Fruit fly (Drosophila melanogaster): ENCODE measurements around the gene CG16972.

CG16972 gene

DNA sequence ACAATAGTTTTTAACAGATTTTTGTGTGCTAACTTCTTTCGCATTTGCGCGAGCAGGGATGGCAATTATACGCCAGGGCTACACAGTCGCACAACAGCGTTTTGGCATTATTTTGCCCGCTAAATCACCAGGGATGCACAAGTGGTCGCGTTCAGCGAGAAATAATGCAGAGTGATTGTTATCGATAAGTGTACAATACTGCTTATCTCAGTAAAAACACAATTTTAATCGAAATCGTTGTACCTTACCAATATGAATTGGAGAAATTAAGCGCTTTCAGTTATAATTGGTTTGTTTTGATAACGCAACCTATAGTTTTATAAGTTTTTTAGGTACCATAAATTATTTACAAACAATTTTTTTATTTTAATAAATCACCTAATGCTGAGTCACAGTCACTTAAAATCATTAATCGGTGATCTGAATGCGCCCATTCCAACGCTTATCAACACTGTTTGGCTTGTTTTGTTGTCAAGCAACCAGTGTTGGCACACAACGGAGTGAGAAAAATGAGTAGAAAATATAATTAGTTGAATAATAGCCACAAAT is 26.3 kb downstream of the CG16972 start, which contains the start of the genes Sfmbt and CG5439 (continued):
- TF ChIP-seq CG32006 (GFP tag; optimal IDR thresholded peaks at IDR 0.05) (no peak), OdsH (GFP tag; optimal IDR thresholded peaks at IDR 0.05) (no peak), net (GFP tag; optimal IDR thresholded peaks at IDR 0.05) (no peak), CG8632 (GFP tag; optimal IDR thresholded peaks at IDR 0.05) (no peak), CG10631 (GFP tag; optimal IDR thresholded peaks at IDR 0.05) (peak; percentile 85), CG3032 (tag; optimal IDR thresholded peaks at IDR 0.05) (peak; percentile 79), fd85E (GFP tag; optimal IDR thresholded peaks at IDR 0.05) (no peak), CG6276 (GFP tag; optimal IDR thresholded peaks at IDR 0.05) (no peak), Smox (GFP tag; optimal IDR thresholded peaks at IDR 0.05) (no peak), Blimp-1 (GFP tag; optimal IDR thresholded peaks at IDR 0.05) (no peak), spab (GFP tag; optimal IDR thresholded peaks at IDR 0.05) (no peak), CG6808 (GFP tag; optimal IDR thresholded peaks at IDR 0.05) (no peak), CG9139 (GFP tag; optimal IDR thresholded peaks at IDR 0.05) (no peak), CG3919 (GFP tag; optimal IDR thresholded peaks at IDR 0.05) (no peak), acj6 (GFP tag; optimal IDR thresholded peaks at IDR 0.05) (peak; percentile 78), svp (GFP tag) (no peak)

DNA sequence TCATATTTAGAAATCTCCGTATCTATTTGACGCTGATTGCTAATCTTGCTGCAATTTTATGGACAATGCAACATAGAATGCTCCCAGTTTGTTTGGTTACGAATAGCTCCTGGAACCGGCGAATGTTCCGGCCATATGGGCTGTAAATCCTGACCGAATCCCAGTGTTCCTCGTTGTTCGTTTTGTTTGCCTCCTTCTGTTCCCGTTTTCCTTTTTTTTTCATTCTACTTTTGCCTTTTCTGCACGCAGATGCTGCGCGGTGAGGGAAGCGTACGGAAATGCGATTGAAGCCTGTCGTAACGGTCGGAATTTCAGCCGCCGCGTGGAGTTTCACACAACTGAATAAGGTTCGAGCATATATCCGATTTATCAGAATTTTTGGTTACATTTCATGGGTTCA is 27.0 kb downstream of the CG16972 start, which contains the start of gene CG43925:
Gene CG43925 (plus strand): TSS at position 301 of the 400 bp plus-strand sequence.
- no peak for TF ChIP-seq net (GFP tag; optimal IDR thresholded peaks at IDR 0.05)
- TF ChIP-seq Hr4 (GFP tag; optimal IDR thresholded peaks at IDR 0.05): no peak
- no peak for TF ChIP-seq Eip75B (GFP tag; optimal IDR thresholded peaks at IDR 0.05)
- no peak for TF ChIP-seq CG11902 (GFP tag; optimal IDR thresholded peaks at IDR 0.05)
- TF ChIP-seq Sox14 (GFP tag; optimal IDR thresholded peaks at IDR 0.05): no peak
- no peak for TF ChIP-seq dsx (GFP tag; optimal IDR thresholded peaks at IDR 0.05; ENCODE audit: poor library complexity, severe bottlenecking)
- no peak for TF ChIP-seq CG11294 (GFP tag; IDR thresholded peaks at IDR 0.05)
- TF ChIP-seq vri (GFP tag; optimal IDR thresholded peaks at IDR 0.05): no peak
- TF ChIP-seq CG34406 (GFP tag; optimal IDR thresholded peaks at IDR 0.05): no peak

DNA sequence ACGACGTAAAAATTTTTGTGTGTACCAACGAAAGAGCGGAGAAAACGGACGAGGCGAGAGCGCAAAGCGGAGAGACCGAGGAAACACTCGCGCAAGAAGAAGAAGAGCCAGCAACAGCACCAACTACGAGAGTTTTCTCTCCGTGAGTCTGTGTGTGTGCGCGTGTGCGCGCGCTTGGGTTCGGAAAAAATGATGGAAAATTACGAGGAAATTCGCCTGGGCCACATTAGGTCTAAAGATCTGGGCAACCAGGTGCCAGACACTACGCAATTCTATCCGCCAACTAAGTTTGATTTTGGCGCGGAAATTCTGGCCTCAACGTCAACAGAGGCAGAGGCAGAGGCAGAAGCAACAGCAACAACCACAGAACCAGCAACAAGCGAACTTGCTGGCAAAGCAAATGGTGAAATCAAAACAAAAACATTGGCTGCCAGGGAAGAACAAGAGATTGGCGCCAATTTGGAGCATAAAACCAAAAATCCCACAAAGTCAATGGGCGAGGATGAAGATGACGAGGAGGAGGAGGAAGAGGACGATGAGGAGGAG is 37.2 kb downstream of the CG16972 start, which contains the start of gene DnaJ-H:
Gene DnaJ-H (minus strand): TSS at position 271 of the 546 bp plus-strand sequence.
- TF ChIP-seq lz (GFP tag; optimal IDR thresholded peaks at IDR 0.05) (no peak), CG6854 (GFP tag; optimal IDR thresholded peaks at IDR 0.05) (peak; percentile 22), fd85E (GFP tag; optimal IDR thresholded peaks at IDR 0.05) (peak; percentile 25)

DNA sequence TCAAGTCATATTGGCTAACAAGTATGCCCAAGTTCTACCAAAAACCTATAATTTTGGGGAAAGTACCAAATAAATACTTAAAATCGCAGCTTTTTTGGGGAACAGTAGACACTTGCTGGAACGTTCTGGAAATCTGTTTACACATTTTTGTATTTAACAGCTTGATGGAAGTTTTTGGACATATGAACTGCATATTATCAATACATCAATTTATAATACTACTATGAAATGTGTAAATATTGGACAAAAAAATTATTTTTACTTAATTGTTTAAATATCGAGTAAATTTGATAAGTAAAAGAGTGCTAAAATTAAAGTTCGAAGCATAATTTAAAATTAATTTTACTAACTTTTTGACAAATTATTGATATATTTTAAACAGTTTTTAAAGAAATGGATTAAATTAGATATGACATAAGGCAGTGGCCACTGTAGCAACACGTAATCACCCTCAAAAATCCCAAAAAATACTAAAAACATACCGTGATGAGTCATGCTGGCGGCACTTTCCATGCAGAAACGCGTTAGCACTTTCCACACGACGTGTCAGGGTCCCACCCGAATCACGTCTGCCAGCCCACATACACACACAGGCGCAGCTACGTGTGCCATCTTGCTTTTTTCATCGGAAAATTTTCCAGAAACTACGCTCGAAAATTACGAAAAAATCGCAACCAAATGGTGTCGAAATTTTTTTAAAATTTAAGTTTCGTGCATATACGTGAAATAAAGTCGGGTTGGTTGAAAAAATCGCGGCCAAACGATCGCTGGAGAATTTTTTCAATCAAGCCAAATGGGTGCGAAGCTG is 37.9 kb downstream of the CG16972 start, which contains the start of gene Sirt1:
Gene Sirt1 (plus strand): TSS at position 571 of the 808 bp plus-strand sequence.
- no peak for TF ChIP-seq vri (GFP tag; optimal IDR thresholded peaks at IDR 0.05)
- peak; percentile 41 for TF ChIP-seq CG1621 (tag; optimal IDR thresholded peaks at IDR 0.05)
- TF ChIP-seq spab (GFP tag; optimal IDR thresholded peaks at IDR 0.05): peak; percentile 70
- TF ChIP-seq CG3032 (tag; optimal IDR thresholded peaks at IDR 0.05): peak; percentile 87
- peak; percentile 86 for TF ChIP-seq CG4318 (GFP tag; optimal IDR thresholded peaks at IDR 0.05)
- TF ChIP-seq CG31627 (GFP tag; optimal IDR thresholded peaks at IDR 0.05): peak; percentile 86
- no peak for TF ChIP-seq Hr38 (GFP tag; optimal IDR thresholded peaks at IDR 0.05)
- peak; percentile 60 for TF ChIP-seq Lpt (GFP tag; optimal IDR thresholded peaks at IDR 0.05)
- TF ChIP-seq Hr4 (GFP tag; optimal IDR thresholded peaks at IDR 0.05): peak; percentile 87
- peak; percentile 87 for TF ChIP-seq Ets96B (tag; optimal IDR thresholded peaks at IDR 0.05)
- peak; percentile 65 for TF ChIP-seq Ets21C (GFP tag; optimal IDR thresholded peaks at IDR 0.05)
- TF ChIP-seq Eip75B (GFP tag; optimal IDR thresholded peaks at IDR 0.05): peak; percentile 74
- no peak for TF ChIP-seq fd85E (GFP tag; optimal IDR thresholded peaks at IDR 0.05)
- peak; percentile 4 for TF ChIP-seq CG16779 (tag; optimal IDR thresholded peaks at IDR 0.05)
- peak; percentile 75 for TF ChIP-seq fd59A (GFP tag; optimal IDR thresholded peaks at IDR 0.05)
- TF ChIP-seq topi (GFP tag; optimal IDR thresholded peaks at IDR 0.05): peak; percentile 77
- TF ChIP-seq Sox14 (GFP tag; optimal IDR thresholded peaks at IDR 0.05): peak; percentile 74
- peak; percentile 70 for TF ChIP-seq dsx (GFP tag; optimal IDR thresholded peaks at IDR 0.05; ENCODE audit: poor library complexity, severe bottlenecking)
- TF ChIP-seq ss (GFP tag; optimal IDR thresholded peaks at IDR 0.05): peak; percentile 6 to 80
- peak; percentile 76 for TF ChIP-seq CG11902 (GFP tag; optimal IDR thresholded peaks at IDR 0.05)
- TF ChIP-seq CG11762 (GFP tag; optimal IDR thresholded peaks at IDR 0.05; ENCODE audit: insufficient read depth): peak; percentile 74
- peak; percentile 87 for TF ChIP-seq CG34406 (GFP tag; optimal IDR thresholded peaks at IDR 0.05)
- peak; percentile 81 for TF ChIP-seq net (GFP tag; optimal IDR thresholded peaks at IDR 0.05)
- peak; percentile 81 for TF ChIP-seq cyc (GFP tag; optimal IDR thresholded peaks at IDR 0.05)
- peak; percentile 88 for TF ChIP-seq Sox15 (GFP tag; optimal IDR thresholded peaks at IDR 0.05)
- TF ChIP-seq Eip93F (GFP tag; optimal IDR thresholded peaks at IDR 0.05): peak; percentile 26
- TF ChIP-seq lz (GFP tag; optimal IDR thresholded peaks at IDR 0.05): peak; percentile 82
- TF ChIP-seq CG8632 (GFP tag; optimal IDR thresholded peaks at IDR 0.05): peak; percentile 87

Measured in whole organism, prepupa.